Fruit fly (Drosophila melanogaster) whole organism, prepupa: ENCODE results near the gene nonA-l.

Experiments
- Blimp-1 ChIP-seq: fragments of 200-800 bp; sonication (Bioruptor generic); optimal IDR thresholded peaks from 3 replicates; lab custom pipeline; 2017; ENCODE audit warnings: missing biosample characterization, missing genetic modification characterization, mild to moderate bottlenecking, moderate library complexity, missing genetic modification reagents
- CG10631 ChIP-seq: fragments of 200-800 bp; sonication (Bioruptor generic); optimal IDR thresholded peaks from 2 replicates; lab custom pipeline; 2016; ENCODE audit warnings: missing biosample characterization, missing genetic modification characterization
- CG10669 ChIP-seq: fragments of 200-800 bp; sonication (Bioruptor generic); optimal IDR thresholded peaks from 3 replicates; lab custom pipeline; 2018; ENCODE audit warnings: missing biosample characterization, mild to moderate bottlenecking, missing genetic modification characterization, moderate library complexity
- CG11294 ChIP-seq: fragments of 200-800 bp; sonication (Bioruptor generic); IDR thresholded peaks from 2 replicates; pipeline ENCODE4 v1.3.6; 2022; ENCODE audit warnings: missing biosample characterization, missing genetic modification characterization
- CG15336 ChIP-seq: fragments of 200-800 bp; sonication (Bioruptor generic); IDR thresholded peaks from 2 replicates; pipeline ENCODE4 v1.3.6; 2022; ENCODE audit warnings: missing biosample characterization, missing genetic modification characterization
- CG1621 ChIP-seq: fragments of 200-800 bp; sonication (Bioruptor generic); optimal IDR thresholded peaks from 3 replicates; lab custom pipeline; 2018; ENCODE audit warnings: missing biosample characterization, mild to moderate bottlenecking, missing genetic modification characterization
- CG31627 ChIP-seq: fragments of 200-800 bp; sonication (Bioruptor generic); optimal IDR thresholded peaks from 3 replicates; lab custom pipeline; 2016; ENCODE audit warnings: missing biosample characterization, missing genetic modification characterization
- CG32006 ChIP-seq: fragments of 200-800 bp; sonication (Bioruptor generic); optimal IDR thresholded peaks from 3 replicates; lab custom pipeline; 2017; ENCODE audit warnings: missing biosample characterization, mild to moderate bottlenecking, missing genetic modification characterization
- CG3919 ChIP-seq: fragments of 200-800 bp; sonication (Bioruptor generic); optimal IDR thresholded peaks from 3 replicates; lab custom pipeline; 2016; ENCODE audit warnings: missing biosample characterization, missing genetic modification characterization
- CG4318 ChIP-seq: fragments of 200-800 bp; sonication (Bioruptor generic); optimal IDR thresholded peaks from 3 replicates; lab custom pipeline; 2017; ENCODE audit warnings: missing biosample characterization, mild to moderate bottlenecking, missing genetic modification characterization
- CG6163 ChIP-seq: fragments of 200-800 bp; sonication (Bioruptor generic); IDR thresholded peaks from 3 replicates; pipeline ENCODE4 v1.3.6; 2022; ENCODE audit warnings: missing biosample characterization, missing genetic modification characterization
- CG6792 ChIP-seq: fragments of 200-800 bp; sonication (Bioruptor generic); optimal IDR thresholded peaks from 3 replicates; lab custom pipeline; 2016; ENCODE audit warnings: missing biosample characterization, missing genetic modification characterization
- CG6808 ChIP-seq: fragments of 200-800 bp; sonication (Bioruptor generic); optimal IDR thresholded peaks from 3 replicates; lab custom pipeline; 2017; ENCODE audit warnings: missing biosample characterization, missing genetic modification characterization, mild to moderate bottlenecking, moderate library complexity, missing genetic modification reagents
- CG8119 ChIP-seq: fragments of 200-800 bp; sonication (Bioruptor generic); IDR thresholded peaks from 3 replicates; pipeline ENCODE4 v1.3.6; 2022; ENCODE audit warnings: missing biosample characterization, missing genetic modification characterization
- CG8319 ChIP-seq: fragments of 200-800 bp; sonication (Bioruptor generic); optimal IDR thresholded peaks from 3 replicates; lab custom pipeline; 2016; ENCODE audit warnings: missing biosample characterization, missing genetic modification characterization
- CG8632 ChIP-seq: fragments of 200-800 bp; sonication (Bioruptor generic); optimal IDR thresholded peaks from 3 replicates; lab custom pipeline; 2016; ENCODE audit warnings: missing biosample characterization, missing genetic modification characterization
- CG9139 ChIP-seq: fragments of 200-800 bp; sonication (Bioruptor generic); optimal IDR thresholded peaks from 3 replicates; lab custom pipeline; 2017; ENCODE audit warnings: missing biosample characterization, mild to moderate bottlenecking, missing genetic modification characterization
- Eip75B ChIP-seq: fragments of 200-800 bp; sonication (Bioruptor generic); optimal IDR thresholded peaks from 3 replicates; lab custom pipeline; 2016; ENCODE audit warnings: missing biosample characterization, missing genetic modification characterization
- Eip93F ChIP-seq: fragments of 200-800 bp; sonication (Bioruptor generic); optimal IDR thresholded peaks from 2 replicates; lab custom pipeline; 2016; ENCODE audit warnings: missing biosample characterization, mild to moderate bottlenecking, missing genetic modification characterization
- Ets96B ChIP-seq: fragments of 200-800 bp; optimal IDR thresholded peaks from 2 replicates; lab custom pipeline; 2019; ENCODE audit warnings: missing biosample characterization, mild to moderate bottlenecking, missing genetic modification characterization, moderate library complexity
- Hr4 ChIP-seq: fragments of 200-800 bp; sonication (Bioruptor generic); optimal IDR thresholded peaks from 3 replicates; lab custom pipeline; 2016; ENCODE audit warnings: missing biosample characterization, missing genetic modification characterization
- Met ChIP-seq: fragments of 200-800 bp; sonication (Bioruptor generic); optimal IDR thresholded peaks from 3 replicates; lab custom pipeline; 2016; ENCODE audit warnings: missing biosample characterization, missing genetic modification characterization
- Smox ChIP-seq: fragments of 200-800 bp; sonication (Bioruptor generic); optimal IDR thresholded peaks from 3 replicates; lab custom pipeline; 2016; ENCODE audit warnings: missing biosample characterization, missing genetic modification characterization
- cyc ChIP-seq: fragments of 200-800 bp; sonication (Bioruptor generic); optimal IDR thresholded peaks from 3 replicates; lab custom pipeline; 2016; ENCODE audit warnings: missing biosample characterization, missing genetic modification characterization
- dac ChIP-seq: fragments of 200-800 bp; sonication (Bioruptor generic); optimal IDR thresholded peaks from 2 replicates; lab custom pipeline; 2017; ENCODE audit warnings: missing biosample characterization, mild to moderate bottlenecking, missing genetic modification characterization
- dsx ChIP-seq: fragments of 200-800 bp; optimal IDR thresholded peaks from 3 replicates; lab custom pipeline; 2019; ENCODE audit warnings: missing biosample characterization, mild to moderate bottlenecking, missing genetic modification characterization, moderate library complexity; ENCODE audit not compliant: poor library complexity, severe bottlenecking
- eg ChIP-seq: fragments of 200-800 bp; sonication (Bioruptor generic); IDR thresholded peaks from 3 replicates; pipeline ENCODE4 v1.3.6; 2022; ENCODE audit warnings: missing biosample characterization, missing genetic modification characterization
- fd59A ChIP-seq: fragments of 200-800 bp; sonication (Bioruptor generic); optimal IDR thresholded peaks from 2 replicates; lab custom pipeline; 2017; ENCODE audit warnings: missing biosample characterization, mild to moderate bottlenecking, missing genetic modification characterization, missing genetic modification reagents
- fd85E ChIP-seq: fragments of 200-800 bp; sonication (Bioruptor generic); optimal IDR thresholded peaks from 3 replicates; lab custom pipeline; 2016; ENCODE audit warnings: missing biosample characterization, missing genetic modification characterization
- fkh ChIP-seq: fragments of 200-800 bp; sonication (Bioruptor generic); optimal IDR thresholded peaks from 3 replicates; lab custom pipeline; 2017; ENCODE audit warnings: missing biosample characterization, mild to moderate bottlenecking, missing genetic modification characterization, moderate library complexity
- salr ChIP-seq, 2 experiments: fragments of 200-800 bp; sonication (Bioruptor generic); optimal IDR thresholded peaks; 3 replicates each; lab custom pipeline; 2016 to 2018; ENCODE audit warnings: missing biosample characterization in 2 of 2, missing genetic modification characterization in 2 of 2, mild to moderate bottlenecking in 1 of 2
- ss ChIP-seq, 2 experiments: fragments of 200-800 bp; sonication (Bioruptor generic); optimal IDR thresholded peaks; 2 replicates in 1 of 2; 3 replicates in 1 of 2; lab custom pipeline; 2017 to 2018; ENCODE audit warnings: mild to moderate bottlenecking in 2 of 2, missing biosample characterization in 2 of 2, missing genetic modification characterization in 2 of 2, moderate library complexity in 1 of 2

nonA-l gene

dm6 chr3R:16615009-16615408 is 25.0 kb upstream of the nonA-l start, which contains the start of gene CG17562:
Gene CG17562 (plus strand): TSS chr3R:16615309.
- TF ChIP-seq CG31627 (GFP tag; lab: Kevin White, UChicago), result no peak
- no peak for TF ChIP-seq fd59A (GFP tag; lab: Kevin White, UChicago)
- no peak for TF ChIP-seq eg (GFP tag; lab: Robert Waterston, UW)
- TF ChIP-seq CG6792, result no peak
- no peak for TF ChIP-seq CG11294 (GFP tag; lab: Robert Waterston, UW)
- TF ChIP-seq CG10631 (GFP tag; lab: Kevin White, UChicago), result no peak
- TF ChIP-seq cyc (GFP tag; lab: Kevin White, UChicago), result no peak
- TF ChIP-seq Ets96B (tag; lab: Kevin White, UChicago), result no peak
- no peak for TF ChIP-seq dac (GFP tag; lab: Kevin White, UChicago)
- no peak for TF ChIP-seq Blimp-1
- no peak for TF ChIP-seq CG1621
- no peak for TF ChIP-seq Eip93F (GFP tag; lab: Kevin White, UChicago)
- no peak for TF ChIP-seq CG9139
- TF ChIP-seq CG6163 (GFP tag; lab: Robert Waterston, UW), result no peak
- TF ChIP-seq Eip75B (GFP tag; lab: Kevin White, UChicago), result no peak
- no peak for TF ChIP-seq ss (GFP tag; optimal IDR thresholded peaks at IDR 0.05; lab: Kevin White, UChicago)
- TF ChIP-seq CG8319, result no peak
- TF ChIP-seq Smox (GFP tag; lab: Kevin White, UChicago), result no peak

dm6 chr3R:16617650-16618049 is 22.4 kb upstream of the nonA-l start, which contains the start of gene CG17560:
Gene CG17560 (plus strand): TSS chr3R:16617950.
- TF ChIP-seq CG32006 (GFP tag; lab: Kevin White, UChicago) (no peak), Smox (GFP tag; lab: Kevin White, UChicago) (no peak), Hr4 (GFP tag; lab: Kevin White, UChicago) (no peak), CG6808 (GFP tag; lab: Kevin White, UChicago) (no peak), CG4318 (GFP tag; lab: Kevin White, UChicago) (no peak), CG8632 (GFP tag; lab: Kevin White, UChicago) (no peak), fkh (no peak), Eip93F (GFP tag; lab: Kevin White, UChicago) (no peak), CG3919 (no peak), Met (GFP tag; lab: Kevin White, UChicago) (no peak), CG8319 (no peak), dsx (GFP tag; lab: Kevin White, UChicago) (no peak), fd59A (GFP tag; lab: Kevin White, UChicago) (no peak)

dm6 chr3R:16620478-16620877 is 19.5 kb upstream of the nonA-l start, which contains the start of gene CG14893:
Gene CG14893 (plus strand): TSS chr3R:16620778.
- no peak for TF ChIP-seq Met (GFP tag; lab: Kevin White, UChicago)
- TF ChIP-seq CG1621, result no peak
- TF ChIP-seq CG10631 (GFP tag; lab: Kevin White, UChicago), result no peak
- no peak for TF ChIP-seq CG15336 (GFP tag; lab: Robert Waterston, UW)
- TF ChIP-seq fd85E (GFP tag; lab: Kevin White, UChicago), result no peak
- no peak for TF ChIP-seq salr (GFP tag; optimal IDR thresholded peaks at IDR 0.05; lab: Kevin White, UChicago)
- no peak for TF ChIP-seq Hr4 (GFP tag; lab: Kevin White, UChicago)
- no peak for TF ChIP-seq CG8632 (GFP tag; lab: Kevin White, UChicago)

dm6 chr3R:16624371-16624749 is 15.6 kb upstream of the nonA-l start, which contains the start of gene Ccdc114:
Gene Ccdc114 (minus strand): TSS chr3R:16624717.
- TF ChIP-seq CG8319 (peak; percentile 70), CG1621 (no peak), Ets96B (tag; lab: Kevin White, UChicago) (no peak), CG10669 (GFP tag; lab: Kevin White, UChicago) (no peak), CG8119 (no peak)
